Worm (Caenorhabditis elegans) whole organism, L4 larva: ENCODE measurements around the gene arrd-28.

Source experiments
- D1046.2 ChIP-seq: fragments of 200-800 bp; sonication (Bioruptor generic); IDR thresholded peaks from 2 replicates; pipeline ENCODE4 v1.3.6; 2022; ENCODE audit warnings: missing genetic modification characterization, missing compliant biosample characterization
- F10B5.3 ChIP-seq: sonication (generic microtip); optimal IDR thresholded peaks from 2 replicates; lab custom pipeline; 2016; ENCODE audit warnings: mild to moderate bottlenecking, missing genetic modification characterization, missing compliant biosample characterization
- F26F4.8 ChIP-seq: fragments of 200-800 bp; sonication (Bioruptor generic); conservative IDR thresholded peaks from 2 replicates; pipeline ENCODE4 v1.3.6; 2022; ENCODE audit warnings: missing genetic modification characterization, missing compliant biosample characterization
- F44E2.7 ChIP-seq: fragments of 200-800 bp; sonication (Bioruptor generic); IDR thresholded peaks from 2 replicates; pipeline ENCODE4 v2.1.2; 2022; ENCODE audit warnings: missing genetic modification characterization, missing compliant biosample characterization
- F49E8.2 ChIP-seq: sonication (generic microtip); optimal IDR thresholded peaks from 2 replicates; lab custom pipeline; 2016; ENCODE audit warnings: missing compliant biosample characterization, mild to moderate bottlenecking, missing genetic modification characterization, borderline replicate concordance
- T20F7.1 ChIP-seq: fragments of 200-800 bp; sonication (Bioruptor generic); optimal IDR thresholded peaks from 2 replicates; lab custom pipeline; 2018; ENCODE audit warnings: mild to moderate bottlenecking, missing genetic modification characterization, missing compliant biosample characterization
- T26A8.4 ChIP-seq: fragments of 200-800 bp; sonication (Bioruptor generic); IDR thresholded peaks from 2 replicates; pipeline ENCODE4 v1.3.6; 2022; ENCODE audit warnings: missing genetic modification characterization, missing compliant biosample characterization
- Y105C5A.15 ChIP-seq: fragments of 200-800 bp; sonication (Bioruptor generic); IDR thresholded peaks from 2 replicates; pipeline ENCODE4 v1.3.6; 2022; ENCODE audit warnings: missing genetic modification characterization, missing compliant biosample characterization
- Y48G9A.11 ChIP-seq: fragments of 200-800 bp; sonication (Bioruptor generic); IDR thresholded peaks from 2 replicates; pipeline ENCODE4 v1.3.6; 2022; ENCODE audit warnings: missing genetic modification reagents, missing genetic modification characterization, missing compliant biosample characterization
- Y5F2A.4 ChIP-seq: fragments of 200-800 bp; sonication (Bioruptor generic); optimal IDR thresholded peaks from 2 replicates; lab custom pipeline; 2018; ENCODE audit warnings: mild to moderate bottlenecking, missing genetic modification characterization, missing compliant biosample characterization
- ZK337.2 ChIP-seq: fragments of 200-800 bp; sonication (Bioruptor generic); IDR thresholded peaks from 2 replicates; pipeline ENCODE4 v1.3.6; 2022; ENCODE audit warnings: missing genetic modification reagents, missing genetic modification characterization, missing compliant biosample characterization
- aly-2 ChIP-seq: sonication (generic microtip); optimal IDR thresholded peaks from 2 replicates; lab custom pipeline; 2018; ENCODE audit warnings: missing biosample characterization, missing genetic modification characterization
- ama-1 ChIP-seq: fragments of 150-350 bp; optimal IDR thresholded peaks from 2 replicates; lab custom pipeline; 2014; ENCODE audit warnings: inconsistent platforms, mixed read lengths
- arid-1 ChIP-seq: fragments of 200-800 bp; sonication (Bioruptor generic); conservative IDR thresholded peaks from 2 replicates; pipeline ENCODE4 v1.3.6; 2022; ENCODE audit warnings: missing genetic modification reagents, missing genetic modification characterization, missing compliant biosample characterization
- ceh-20 ChIP-seq: fragments of 200-800 bp; sonication (Bioruptor generic); IDR thresholded peaks from 2 replicates; pipeline ENCODE4 v1.3.6; 2022; ENCODE audit warnings: missing genetic modification reagents, missing genetic modification characterization, missing compliant biosample characterization
- ces-1 ChIP-seq: fragments of 150-350 bp; sonication (generic microtip); optimal IDR thresholded peaks from 4 replicates; lab custom pipeline; 2014; ENCODE audit warnings: missing biosample characterization, missing genetic modification reagents, missing genetic modification characterization
- daf-16 ChIP-seq, 3 experiments: sonication (generic microtip); optimal IDR thresholded peaks; 2 replicates each; lab custom pipeline; 2016 to 2017; ENCODE audit warnings: missing genetic modification characterization in 3 of 3, missing genetic modification reagents in 3 of 3, mild to moderate bottlenecking in 2 of 3, missing compliant biosample characterization in 2 of 3, missing biosample characterization in 1 of 3, moderate library complexity in 1 of 3
- daf-19 ChIP-seq: fragments of 200-800 bp; sonication (Bioruptor generic); conservative IDR thresholded peaks from 2 replicates; pipeline ENCODE4 v1.3.6; 2022; ENCODE audit warnings: missing genetic modification characterization, missing compliant biosample characterization
- dpl-1 ChIP-seq: fragments of 150-350 bp; optimal IDR thresholded peaks from 2 replicates; lab custom pipeline; 2014; ENCODE audit warnings: missing biosample characterization, missing genetic modification reagents, missing genetic modification characterization
- dve-1 ChIP-seq: sonication (generic microtip); optimal IDR thresholded peaks from 2 replicates; lab custom pipeline; 2017; ENCODE audit warnings: antibody characterized with exemption, mild to moderate bottlenecking, missing genetic modification characterization, missing compliant biosample characterization; ENCODE audit not compliant: insufficient read depth
- egl-27 ChIP-seq: sonication (generic microtip); optimal IDR thresholded peaks from 3 replicates; lab custom pipeline; 2017; ENCODE audit warnings: missing biosample characterization, missing genetic modification reagents, missing genetic modification characterization
- gei-8 ChIP-seq: fragments of 200-800 bp; sonication (Bioruptor generic); optimal IDR thresholded peaks from 2 replicates; lab custom pipeline; 2018; ENCODE audit warnings: mild to moderate bottlenecking, missing genetic modification characterization, missing compliant biosample characterization
- hif-1 ChIP-seq, 2 experiments: sonication (generic microtip); optimal IDR thresholded peaks; 2 replicates each; lab custom pipeline; 2016 to 2017; ENCODE audit warnings: missing compliant biosample characterization in 2 of 2, missing genetic modification characterization in 2 of 2, missing genetic modification reagents in 2 of 2, missing genotype in 2 of 2, mild to moderate bottlenecking in 1 of 2
- lin-13 ChIP-seq: fragments of 150-350 bp; optimal IDR thresholded peaks from 2 replicates; lab custom pipeline; 2014; ENCODE audit warnings: missing biosample characterization, missing genetic modification reagents, missing genetic modification characterization
- lin-15B ChIP-seq: fragments of 150-350 bp; sonication (generic microtip); optimal IDR thresholded peaks from 3 replicates; lab custom pipeline; 2014; ENCODE audit warnings: missing biosample characterization, missing genetic modification characterization
- lin-38 ChIP-seq: fragments of 200-800 bp; sonication (Bioruptor generic); IDR thresholded peaks from 2 replicates; pipeline ENCODE4 v1.3.6; 2022; ENCODE audit warnings: missing genetic modification reagents, missing genetic modification characterization, missing compliant biosample characterization
- lin-39 ChIP-seq: fragments of 150-350 bp; optimal IDR thresholded peaks from 2 replicates; lab custom pipeline; 2014; ENCODE audit warnings: missing biosample characterization, missing genetic modification reagents, missing genetic modification characterization
- mdl-1 ChIP-seq, 2 experiments: fragments of 150-350 bp in 1 of 2; sonication (generic microtip) in 1 of 2; optimal IDR thresholded peaks; 2 replicates each; lab custom pipeline; 2014 to 2017; ENCODE audit warnings: missing biosample characterization in 2 of 2, missing genetic modification characterization in 2 of 2
- mdt-29 ChIP-seq: fragments of 200-800 bp; sonication (Bioruptor generic); IDR thresholded peaks from 2 replicates; pipeline ENCODE4 v1.3.6; 2022; ENCODE audit warnings: missing genetic modification reagents, missing genetic modification characterization, missing compliant biosample characterization
- mxl-2 ChIP-seq: fragments of 200-800 bp; sonication (Bioruptor generic); conservative IDR thresholded peaks from 2 replicates; pipeline ENCODE4 v1.3.6; 2022; ENCODE audit warnings: missing genetic modification reagents, missing genetic modification characterization, missing compliant biosample characterization
- nhr-10 ChIP-seq: fragments of 150-350 bp; optimal IDR thresholded peaks from 2 replicates; lab custom pipeline; 2014; ENCODE audit warnings: missing biosample characterization, missing genetic modification characterization
- nhr-11 ChIP-seq: fragments of 150-350 bp; optimal IDR thresholded peaks from 2 replicates; lab custom pipeline; 2014; ENCODE audit warnings: missing biosample characterization, missing genetic modification characterization
- nhr-111 ChIP-seq: fragments of 200-800 bp; sonication (Bioruptor generic); optimal IDR thresholded peaks from 2 replicates; lab custom pipeline; 2018; ENCODE audit warnings: mild to moderate bottlenecking, missing genetic modification characterization, missing compliant biosample characterization
- nhr-28 ChIP-seq: fragments of 150-350 bp; optimal IDR thresholded peaks from 2 replicates; lab custom pipeline; 2014; ENCODE audit warnings: missing biosample characterization, missing genetic modification characterization
- nhr-41 ChIP-seq: fragments of 200-800 bp; sonication (Bioruptor generic); IDR thresholded peaks from 2 replicates; pipeline ENCODE4 v1.3.6; 2022; ENCODE audit warnings: missing genetic modification reagents, missing genetic modification characterization, missing compliant biosample characterization
- nhr-6 ChIP-seq: fragments of 150-350 bp; optimal IDR thresholded peaks from 2 replicates; lab custom pipeline; 2014; ENCODE audit warnings: missing biosample characterization, missing genetic modification characterization
- nhr-77 ChIP-seq: fragments of 150-350 bp; optimal IDR thresholded peaks from 2 replicates; lab custom pipeline; 2014; ENCODE audit warnings: missing biosample characterization, missing genetic modification characterization
- pha-4 ChIP-seq, 2 experiments: fragments of 150-350 bp in 1 of 2; fragments of 200-800 bp in 1 of 2; sonication (Bioruptor generic) in 1 of 2; IDR thresholded peaks in 1 of 2; optimal IDR thresholded peaks in 1 of 2; 2 replicates each; pipeline versions ENCODE4 v1.3.6 to Lab custom; 2014 to 2022; ENCODE audit warnings: missing genetic modification characterization in 2 of 2, missing genetic modification reagents in 2 of 2, missing biosample characterization in 1 of 2, missing compliant biosample characterization in 1 of 2
- saeg-2 ChIP-seq: fragments of 200-800 bp; sonication (Bioruptor generic); IDR thresholded peaks from 2 replicates; pipeline ENCODE4 v1.3.6; 2022; ENCODE audit warnings: missing genetic modification reagents, missing genetic modification characterization, missing compliant biosample characterization
- sdz-12 ChIP-seq: fragments of 200-800 bp; sonication (Bioruptor generic); optimal IDR thresholded peaks from 2 replicates; lab custom pipeline; 2018; ENCODE audit warnings: mild to moderate bottlenecking, missing genetic modification characterization, missing compliant biosample characterization
- set-16 ChIP-seq: fragments of 200-800 bp; sonication (Bioruptor generic); IDR thresholded peaks from 2 replicates; pipeline ENCODE4 v1.3.6; 2022; ENCODE audit warnings: missing genetic modification reagents, missing genetic modification characterization, missing compliant biosample characterization
- skn-1 ChIP-seq: fragments of 150-350 bp; optimal IDR thresholded peaks from 2 replicates; lab custom pipeline; 2014; ENCODE audit warnings: missing biosample characterization, missing genetic modification characterization
- snpc-1.2 ChIP-seq: fragments of 200-800 bp; sonication (Bioruptor generic); IDR thresholded peaks from 2 replicates; pipeline ENCODE4 v1.3.6; 2022; ENCODE audit warnings: missing genetic modification reagents, missing genetic modification characterization, missing compliant biosample characterization
- spr-1 ChIP-seq: sonication (generic microtip); optimal IDR thresholded peaks from 2 replicates; lab custom pipeline; 2016; ENCODE audit warnings: mild to moderate bottlenecking, missing genetic modification characterization, missing compliant biosample characterization
- tra-1 ChIP-seq: fragments of 200-800 bp; sonication (Bioruptor generic); IDR thresholded peaks from 2 replicates; pipeline ENCODE4 v1.3.6; 2022; ENCODE audit warnings: missing genetic modification reagents, missing genetic modification characterization, missing compliant biosample characterization
- unc-130 ChIP-seq: sonication (generic microtip); optimal IDR thresholded peaks from 2 replicates; lab custom pipeline; 2016; ENCODE audit warnings: missing genetic modification reagents, missing genetic modification characterization, missing compliant biosample characterization
- unc-62 ChIP-seq, 3 experiments: fragments of 150-350 bp in 1 of 3; sonication (generic microtip); optimal IDR thresholded peaks in 2 of 3; peaks in 1 of 3; 1 replicate in 1 of 3; 2 replicates in 2 of 3; lab custom pipeline; 2014 to 2017; ENCODE audit warnings: missing biosample characterization in 3 of 3, missing genetic modification characterization in 3 of 3, missing genetic modification reagents in 3 of 3, missing genotype in 1 of 3
- vab-7 ChIP-seq: fragments of 200-800 bp; sonication (Bioruptor generic); IDR thresholded peaks from 2 replicates; pipeline ENCODE4 v1.3.6; 2022; ENCODE audit warnings: missing genetic modification reagents, missing genetic modification characterization, missing compliant biosample characterization
- zfp-2 ChIP-seq: sonication (generic microtip); optimal IDR thresholded peaks from 2 replicates; lab custom pipeline; 2016; ENCODE audit warnings: mild to moderate bottlenecking, missing genetic modification characterization, missing compliant biosample characterization

The arrd-28 gene

ce11 chrX:10146592-10146991, 37.2 kb upstream of the arrd-28 start, which contains the start of gene unc-115 (continued):
- TF ChIP-seq nhr-111 (GFP tag; lab: Kevin White, UChicago) (no peak), Y48G9A.11 (GFP tag; lab: Robert Waterston, UW) (no peak), nhr-41 (GFP tag; lab: Robert Waterston, UW) (no peak), set-16 (GFP tag; lab: Robert Waterston, UW) (peak; percentile 96), vab-7 (GFP tag; lab: Robert Waterston, UW) (0 out of 2 replicates have a peak, but pooled peaks have one; percentile 26), lin-15B (tag; lab: Kevin White, UChicago) (no peak), mdt-29 (GFP tag; lab: Robert Waterston, UW) (no peak), F10B5.3 (tag; lab: Kevin White, UChicago) (peak; percentile 35), nhr-10 (no peak), ZK337.2 (GFP tag; lab: Robert Waterston, UW) (no peak), lin-13 (GFP tag; lab: Kevin White, UChicago) (peak; percentile 72), spr-1 (tag; lab: Kevin White, UChicago) (peak; percentile 52), aly-2 (no peak), T26A8.4 (GFP tag; lab: Robert Waterston, UW) (peak; percentile 65), F49E8.2 (tag; lab: Kevin White, UChicago) (no peak), daf-19 (no peak), unc-62 (GFP tag; optimal IDR thresholded peaks at IDR 0.05 in 1 of 2; lab: Kevin White, UChicago) (peak in 1 of 2 experiments; percentile 96), unc-62 (tag; optimal IDR thresholded peaks at IDR 0.05; lab: Kevin White, UChicago) (no peak), mxl-2 (GFP tag; lab: Robert Waterston, UW) (no peak), Y105C5A.15 (GFP tag; lab: Robert Waterston, UW) (no peak), F26F4.8 (GFP tag; lab: Robert Waterston, UW) (no peak), skn-1 (tag; lab: Kevin White, UChicago) (no peak), unc-130 (GFP tag; lab: Kevin White, UChicago) (no peak), dve-1 (tag; lab: Kevin White, UChicago) (peak; percentile 73), gei-8 (GFP tag; lab: Kevin White, UChicago) (peak; percentile 27), hif-1 (tag; optimal IDR thresholded peaks at IDR 0.05; lab: Kevin White, UChicago) (peak in 1 of 2 experiments; percentile 69), ama-1 (no peak), nhr-28 (tag; lab: Kevin White, UChicago) (peak; percentile 56), ces-1 (GFP tag; lab: Kevin White, UChicago) (peak; percentile 74), F44E2.7 (GFP tag; lab: Robert Waterston, UW) (no peak), pha-4 (GFP tag; IDR thresholded peaks at IDR 0.05; lab: Robert Waterston, UW) (peak; percentile 78), pha-4 (tag; optimal IDR thresholded peaks at IDR 0.05; lab: Kevin White, UChicago) (no peak), mdl-1 (tag; optimal IDR thresholded peaks at IDR 0.05; lab: Kevin White, UChicago) (peak; percentile 64 to 75), D1046.2 (GFP tag; lab: Robert Waterston, UW) (no peak), ceh-20 (GFP tag; lab: Robert Waterston, UW) (peak; percentile 76), egl-27 (no peak), nhr-77 (tag; lab: Kevin White, UChicago) (no peak), zfp-2 (tag; lab: Kevin White, UChicago) (no peak), T20F7.1 (GFP tag; lab: Kevin White, UChicago) (no peak), sdz-12 (no peak), arid-1 (GFP tag; lab: Robert Waterston, UW) (peak; percentile 75), nhr-11 (tag; lab: Kevin White, UChicago) (peak; percentile 43), lin-38 (GFP tag; lab: Robert Waterston, UW) (peak; percentile 30; the same call in 1 of the 2 replicates), nhr-6 (tag; lab: Kevin White, UChicago) (peak; percentile 63), tra-1 (GFP tag; lab: Robert Waterston, UW) (peak; percentile 28; the same call in 1 of the 2 replicates), snpc-1.2 (peak; percentile 47; the same call in 1 of the 2 replicates), saeg-2 (GFP tag; lab: Robert Waterston, UW) (no peak), daf-16 (GFP tag; optimal IDR thresholded peaks at IDR 0.05; lab: Kevin White, UChicago) (peak in 1 of 2 experiments; percentile 20), daf-16 (tag; optimal IDR thresholded peaks at IDR 0.05; lab: Kevin White, UChicago) (peak; percentile 35), Y5F2A.4 (GFP tag; lab: Kevin White, UChicago) (no peak), lin-39 (tag; lab: Kevin White, UChicago) (peak; percentile 67), dpl-1 (peak; percentile 20)
